Fruit fly (Drosophila melanogaster) whole organism, embryonic: ENCODE measurements around the gene CG34451.

Experiments used
- B-H2 ChIP-seq: fragments of 200-800 bp; sonication (Bioruptor generic); optimal IDR thresholded peaks from 2 replicates; lab custom pipeline; 2018; ENCODE audit warnings: missing biosample characterization, mild to moderate bottlenecking, missing genetic modification characterization
- Blimp-1 ChIP-seq: fragments of 200-800 bp; sonication (Bioruptor generic); optimal IDR thresholded peaks from 3 replicates; lab custom pipeline; 2018; ENCODE audit warnings: missing biosample characterization, missing genetic modification characterization, mild to moderate bottlenecking, moderate library complexity, missing genetic modification reagents
- CG10431 ChIP-seq: fragments of 200-800 bp; sonication (Bioruptor generic); optimal IDR thresholded peaks from 3 replicates; lab custom pipeline; 2018; ENCODE audit warnings: missing biosample characterization, mild to moderate bottlenecking, missing genetic modification characterization
- CG10462 ChIP-seq: fragments of 200-800 bp; sonication (Bioruptor generic); optimal IDR thresholded peaks from 2 replicates; lab custom pipeline; 2016; ENCODE audit warnings: missing biosample characterization, missing genetic modification characterization
- CG11504 ChIP-seq: fragments of 200-800 bp; sonication (Bioruptor generic); optimal IDR thresholded peaks from 3 replicates; lab custom pipeline; 2019; ENCODE audit warnings: missing biosample characterization, mild to moderate bottlenecking, missing genetic modification characterization, moderate library complexity
- CG11560 ChIP-seq: fragments of 200-800 bp; sonication (Bioruptor generic); IDR thresholded peaks from 3 replicates; pipeline ENCODE4 v1.3.6; 2022; ENCODE audit warnings: missing biosample characterization, missing genetic modification characterization
- CG13424 ChIP-seq: fragments of 200-800 bp; sonication (Bioruptor generic); optimal IDR thresholded peaks from 2 replicates; lab custom pipeline; 2019; ENCODE audit warnings: missing biosample characterization, mild to moderate bottlenecking, missing genetic modification characterization, moderate library complexity
- CG14014 ChIP-seq: fragments of 200-800 bp; sonication (Bioruptor generic); IDR thresholded peaks from 2 replicates; pipeline ENCODE4 v1.3.6; 2022; ENCODE audit warnings: missing biosample characterization, missing genetic modification characterization
- CG1792 ChIP-seq: fragments of 200-800 bp; sonication (Bioruptor generic); optimal IDR thresholded peaks from 2 replicates; lab custom pipeline; 2016; ENCODE audit warnings: missing biosample characterization, missing genetic modification characterization
- CG2678 ChIP-seq: fragments of 200-800 bp; sonication (Bioruptor generic); optimal IDR thresholded peaks from 3 replicates; lab custom pipeline; 2019; ENCODE audit warnings: missing biosample characterization, mild to moderate bottlenecking, missing genetic modification characterization, moderate library complexity
- CG2712 ChIP-seq: fragments of 200-800 bp; optimal IDR thresholded peaks from 3 replicates; lab custom pipeline; 2019; ENCODE audit warnings: missing biosample characterization, mild to moderate bottlenecking, missing genetic modification characterization, moderate library complexity
- CG2875 ChIP-seq: fragments of 200-800 bp; sonication (Bioruptor generic); optimal IDR thresholded peaks from 2 replicates; lab custom pipeline; 2017; ENCODE audit warnings: missing biosample characterization, mild to moderate bottlenecking, missing genetic modification characterization, missing genetic modification reagents
- CG42726 ChIP-seq: fragments of 200-800 bp; sonication (Bioruptor generic); IDR thresholded peaks from 2 replicates; pipeline ENCODE4 v1.3.6; 2022; ENCODE audit warnings: missing biosample characterization, missing genetic modification characterization; ENCODE audit not compliant: partially characterized antibody
- CG5953 ChIP-seq: fragments of 200-800 bp; sonication (Bioruptor generic); IDR thresholded peaks from 2 replicates; pipeline ENCODE4 v1.3.6; 2022; ENCODE audit warnings: missing biosample characterization, missing genetic modification characterization
- CG6654 ChIP-seq: fragments of 200-800 bp; sonication (Bioruptor generic); optimal IDR thresholded peaks from 2 replicates; lab custom pipeline; 2017; ENCODE audit warnings: missing biosample characterization, mild to moderate bottlenecking, missing genetic modification characterization
- CG6813 ChIP-seq: fragments of 200-800 bp; sonication (Bioruptor generic); optimal IDR thresholded peaks from 2 replicates; lab custom pipeline; 2017; ENCODE audit warnings: missing biosample characterization, missing genetic modification characterization, mild to moderate bottlenecking, moderate library complexity, missing genetic modification reagents
- CG7556 ChIP-seq: fragments of 200-800 bp; sonication (Bioruptor generic); optimal IDR thresholded peaks from 2 replicates; lab custom pipeline; 2017; ENCODE audit warnings: missing biosample characterization, mild to moderate bottlenecking, missing genetic modification characterization
- CG8281 ChIP-seq: fragments of 200-800 bp; sonication (Bioruptor generic); optimal IDR thresholded peaks from 2 replicates; lab custom pipeline; 2018; ENCODE audit warnings: missing biosample characterization, mild to moderate bottlenecking, missing genetic modification characterization, moderate library complexity
- CG8290 ChIP-seq, 3 experiments: fragments of 200-800 bp; sonication (Bioruptor generic); optimal IDR thresholded peaks; 2 replicates each; lab custom pipeline; 2016 to 2019; ENCODE audit warnings: missing biosample characterization in 3 of 3, missing genetic modification characterization in 3 of 3, mild to moderate bottlenecking in 2 of 3, moderate library complexity in 1 of 3
- CG8478 ChIP-seq: fragments of >200 bp; optimal IDR thresholded peaks from 2 replicates; lab custom pipeline; 2018
- CG8765 ChIP-seq: fragments of 200-800 bp; sonication (Bioruptor generic); IDR thresholded peaks from 2 replicates; pipeline ENCODE4 v1.3.6; 2022; ENCODE audit warnings: missing biosample characterization, missing genetic modification characterization
- CG9437 ChIP-seq: fragments of 200-800 bp; sonication (Bioruptor generic); optimal IDR thresholded peaks from 2 replicates; lab custom pipeline; 2018; ENCODE audit warnings: missing biosample characterization, mild to moderate bottlenecking, missing genetic modification characterization
- D19A ChIP-seq: fragments of 200-800 bp; optimal IDR thresholded peaks from 3 replicates; lab custom pipeline; 2019; ENCODE audit warnings: missing biosample characterization, mild to moderate bottlenecking, missing genetic modification characterization, moderate library complexity
- Dek ChIP-seq: fragments of 200-800 bp; sonication (Bioruptor generic); optimal IDR thresholded peaks from 3 replicates; lab custom pipeline; 2019; ENCODE audit warnings: missing biosample characterization, mild to moderate bottlenecking, missing genetic modification characterization, moderate library complexity
- Drgx ChIP-seq: fragments of 200-800 bp; sonication (Bioruptor generic); IDR thresholded peaks from 2 replicates; pipeline ENCODE4 v1.3.6; 2022; ENCODE audit warnings: missing biosample characterization, missing genetic modification characterization
- HHEX ChIP-seq: fragments of 200-800 bp; sonication (Bioruptor generic); optimal IDR thresholded peaks from 3 replicates; lab custom pipeline; 2017; ENCODE audit warnings: missing biosample characterization, mild to moderate bottlenecking, missing genetic modification characterization, missing genetic modification reagents
- Nf-YA ChIP-seq: fragments of 200-800 bp; sonication (Bioruptor generic); IDR thresholded peaks from 2 replicates; pipeline ENCODE4 v1.3.6; 2022; ENCODE audit warnings: missing biosample characterization, missing genetic modification characterization
- Optix ChIP-seq: fragments of 200-800 bp; sonication (Bioruptor generic); IDR thresholded peaks from 3 replicates; pipeline ENCODE4 v1.3.6; 2022; ENCODE audit warnings: missing biosample characterization, missing genetic modification characterization
- PHDP ChIP-seq: fragments of 200-800 bp; sonication (Bioruptor generic); optimal IDR thresholded peaks from 3 replicates; lab custom pipeline; 2018; ENCODE audit warnings: missing biosample characterization, mild to moderate bottlenecking, missing genetic modification characterization, moderate library complexity
- Sox102F ChIP-seq: fragments of 200-800 bp; sonication (Bioruptor generic); optimal IDR thresholded peaks from 2 replicates; lab custom pipeline; 2018; ENCODE audit warnings: missing biosample characterization, mild to moderate bottlenecking, missing genetic modification characterization, moderate library complexity
- Vsx1 ChIP-seq: fragments of 200-800 bp; sonication (Bioruptor generic); optimal IDR thresholded peaks from 2 replicates; lab custom pipeline; 2017; ENCODE audit warnings: missing biosample characterization, mild to moderate bottlenecking, missing genetic modification characterization, missing genetic modification reagents
- bsh ChIP-seq, 2 experiments: fragments of 200-800 bp; sonication (Bioruptor generic); optimal IDR thresholded peaks; 2 replicates each; lab custom pipeline; 2017 to 2018; ENCODE audit warnings: mild to moderate bottlenecking in 2 of 2, missing biosample characterization in 2 of 2, missing genetic modification characterization in 2 of 2, moderate library complexity in 1 of 2
- dmrt11E ChIP-seq: fragments of 200-800 bp; sonication (Bioruptor generic); optimal IDR thresholded peaks from 3 replicates; lab custom pipeline; 2018; ENCODE audit warnings: missing biosample characterization, mild to moderate bottlenecking, missing genetic modification characterization, moderate library complexity
- eve ChIP-seq, 2 experiments: fragments of >200 bp; optimal IDR thresholded peaks; 2 replicates each; lab custom pipeline; 2017; ENCODE audit warnings: missing biosample characterization in 2 of 2, missing genetic modification characterization in 2 of 2
- exex ChIP-seq: fragments of 200-800 bp; sonication (Bioruptor generic); optimal IDR thresholded peaks from 4 replicates; lab custom pipeline; 2018; ENCODE audit warnings: missing biosample characterization, mild to moderate bottlenecking, missing genetic modification characterization, moderate library complexity
- gcm ChIP-seq: fragments of 200-800 bp; sonication (Bioruptor generic); optimal IDR thresholded peaks from 2 replicates; lab custom pipeline; 2019; ENCODE audit warnings: missing biosample characterization, mild to moderate bottlenecking, missing genetic modification characterization, moderate library complexity
- gem ChIP-seq: fragments of 200-800 bp; sonication (Bioruptor generic); optimal IDR thresholded peaks from 2 replicates; lab custom pipeline; 2019; ENCODE audit warnings: missing biosample characterization, mild to moderate bottlenecking, missing genetic modification characterization, moderate library complexity
- grn ChIP-seq: fragments of 200-800 bp; sonication (Bioruptor generic); optimal IDR thresholded peaks from 3 replicates; lab custom pipeline; 2017; ENCODE audit warnings: missing biosample characterization, missing genetic modification characterization
- kah ChIP-seq: fragments of 200-800 bp; sonication (Bioruptor generic); optimal IDR thresholded peaks from 2 replicates; lab custom pipeline; 2018; ENCODE audit warnings: missing biosample characterization, mild to moderate bottlenecking, missing genetic modification characterization
- kay ChIP-seq: fragments of 200-800 bp; sonication (Bioruptor generic); optimal IDR thresholded peaks from 2 replicates; lab custom pipeline; 2016; ENCODE audit warnings: missing biosample characterization, missing genetic modification characterization
- lov ChIP-seq, 2 experiments: fragments of 200-800 bp in 1 of 2; fragments of >200 bp in 1 of 2; sonication (Bioruptor generic) in 1 of 2; IDR thresholded peaks in 1 of 2; optimal IDR thresholded peaks in 1 of 2; 2 replicates in 1 of 2; 3 replicates in 1 of 2; pipeline versions ENCODE4 v1.3.6 to Lab custom; 2017 to 2022; ENCODE audit warnings: missing biosample characterization in 1 of 2, missing genetic modification characterization in 1 of 2
- mirr ChIP-seq: fragments of 200-800 bp; sonication (Bioruptor generic); optimal IDR thresholded peaks from 3 replicates; lab custom pipeline; 2018; ENCODE audit warnings: missing biosample characterization, mild to moderate bottlenecking, missing genetic modification characterization
- phol ChIP-seq: fragments of 200-800 bp; sonication (Bioruptor generic); optimal IDR thresholded peaks from 3 replicates; lab custom pipeline; 2018; ENCODE audit warnings: missing biosample characterization, mild to moderate bottlenecking, missing genetic modification characterization, moderate library complexity
- slbo ChIP-seq: fragments of 200-800 bp; sonication (Bioruptor generic); IDR thresholded peaks from 2 replicates; pipeline ENCODE4 v1.3.6; 2022; ENCODE audit warnings: missing biosample characterization, missing genetic modification characterization
- so ChIP-seq: fragments of 200-800 bp; sonication (Bioruptor generic); IDR thresholded peaks from 3 replicates; pipeline ENCODE4 v1.3.6; 2022; ENCODE audit warnings: missing biosample characterization, missing genetic modification characterization
- unpg ChIP-seq: fragments of 200-800 bp; sonication (Bioruptor generic); optimal IDR thresholded peaks from 3 replicates; lab custom pipeline; 2018; ENCODE audit warnings: missing biosample characterization, mild to moderate bottlenecking, missing genetic modification characterization, moderate library complexity
- zfh1 ChIP-seq: fragments of 200-800 bp; sonication (Bioruptor generic); IDR thresholded peaks from 3 replicates; pipeline ENCODE4 v1.3.6; 2022; ENCODE audit warnings: missing biosample characterization, missing genetic modification characterization

CG34451 gene

dm6 chr3L:15708579-15708978 is 16.7 kb upstream of the CG34451 start:
- TF ChIP-seq phol (peak; percentile 14), CG6813 (no peak), Drgx (peak; percentile 59; the same call in 1 of the 2 replicates), Sox102F (GFP tag; lab: Kevin White, UChicago) (peak; percentile 9), gem (tag; lab: Kevin White, UChicago) (peak; percentile 25), CG11504 (tag; lab: Kevin White, UChicago) (peak; percentile 42), Blimp-1 (peak; percentile 4), CG2678 (tag; lab: Kevin White, UChicago) (peak; percentile 35), CG8765 (GFP tag; lab: Robert Waterston, UW) (no peak), CG7556 (peak; percentile 2), kay (no peak), CG2712 (tag; lab: Kevin White, UChicago) (peak; percentile 3), D19A (tag; lab: Kevin White, UChicago) (peak; percentile 10)

DNA sequence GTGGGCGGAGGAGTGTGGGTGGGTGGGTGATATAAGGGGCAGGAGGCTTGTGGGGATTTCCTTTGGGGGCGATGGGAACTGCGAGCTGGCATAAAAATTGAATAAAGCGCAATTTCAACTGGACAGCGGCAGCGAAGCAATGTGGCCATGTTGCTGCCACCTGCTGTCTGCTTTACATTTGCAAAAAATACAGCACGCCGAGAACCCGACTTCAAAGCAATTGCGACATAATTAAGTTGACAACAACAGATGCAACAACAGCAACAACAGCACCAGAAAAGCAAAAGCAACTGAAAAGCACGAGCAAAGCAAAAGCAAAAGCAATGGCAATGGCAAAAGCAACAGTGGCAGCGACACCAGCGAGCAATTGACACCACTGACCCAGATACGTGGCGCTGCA is 16.3 kb upstream of the CG34451 start:
- 0 out of 3 replicates have a peak, but pooled peaks have one; percentile 48 for TF ChIP-seq zfh1
- TF ChIP-seq lov (optimal IDR thresholded peaks at IDR 0.05; lab: Kevin White, UChicago), result no peak
- 0 out of 3 replicates have a peak, but pooled peaks have one; percentile 55 for TF ChIP-seq lov (GFP tag; IDR thresholded peaks at IDR 0.05; lab: Robert Waterston, UW)
- no peak for TF ChIP-seq CG13424 (tag; lab: Kevin White, UChicago)
- 0 out of 3 replicates have a peak, but pooled peaks have one; percentile 11 for TF ChIP-seq CG11560 (tag; lab: Robert Waterston, UW)
- TF ChIP-seq CG5953 (GFP tag; lab: Robert Waterston, UW), result 0 out of 2 replicates have a peak, but pooled peaks have one; percentile 22
- TF ChIP-seq, all 482 proteins: peak for 4

DNA sequence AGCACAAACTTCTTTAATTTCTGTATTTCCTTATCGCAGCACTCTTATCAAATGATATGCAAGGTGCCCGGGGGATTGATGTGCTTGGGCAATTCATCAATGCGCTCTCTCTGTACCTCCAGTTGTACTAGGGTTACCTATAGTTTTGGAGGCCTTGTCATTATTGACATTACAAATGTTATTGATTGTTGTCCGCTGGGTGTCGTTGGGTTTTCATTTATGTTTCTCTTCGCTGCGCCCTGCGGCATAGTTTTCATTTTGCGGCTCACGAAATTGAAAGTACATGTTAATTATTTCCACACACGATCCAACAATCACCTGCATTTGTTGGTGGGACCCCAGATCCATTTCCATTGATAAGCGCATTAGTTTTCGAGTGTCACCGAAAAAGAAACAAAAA is 14.3 kb upstream of the CG34451 start:
- TF ChIP-seq Dek (tag; lab: Kevin White, UChicago), result no peak
- no peak for TF ChIP-seq CG9437 (GFP tag; lab: Kevin White, UChicago)
- TF ChIP-seq slbo, result no peak
- TF ChIP-seq kah (GFP tag; lab: Kevin White, UChicago), result no peak
- no peak for TF ChIP-seq CG2875 (GFP tag; lab: Kevin White, UChicago)
- peak; percentile 6 for TF ChIP-seq dmrt11E
- TF ChIP-seq Nf-YA (GFP tag; lab: Robert Waterston, UW), result no peak
- TF ChIP-seq PHDP (tag; lab: Kevin White, UChicago), result no peak
- TF ChIP-seq CG8478 (lab: Kevin White, UChicago), result no peak
- no peak for TF ChIP-seq CG8290 (GFP tag; optimal IDR thresholded peaks at IDR 0.05; lab: Kevin White, UChicago)
- TF ChIP-seq CG8290 (tag; optimal IDR thresholded peaks at IDR 0.05; lab: Kevin White, UChicago), result peak in 1 of 2 experiments; percentile 7
- no peak for TF ChIP-seq HHEX (GFP tag; lab: Kevin White, UChicago)
- peak; percentile 54 for TF ChIP-seq CG10431 (GFP tag; lab: Kevin White, UChicago)
- peak; percentile 61 for TF ChIP-seq grn (GFP tag; lab: Kevin White, UChicago)
- no peak for TF ChIP-seq CG6654 (GFP tag; lab: Kevin White, UChicago)
- TF ChIP-seq CG14014 (GFP tag; lab: Robert Waterston, UW), result no peak
- no peak for TF ChIP-seq B-H2 (GFP tag; lab: Kevin White, UChicago)
- TF ChIP-seq so (GFP tag; lab: Robert Waterston, UW), result no peak
- no peak for TF ChIP-seq gcm
- peak; percentile 9 for TF ChIP-seq exex (tag; lab: Kevin White, UChicago)
- TF ChIP-seq CG1792 (GFP tag; lab: Kevin White, UChicago), result no peak
- TF ChIP-seq CG10462 (GFP tag; lab: Kevin White, UChicago), result no peak
- TF ChIP-seq CG8281 (tag; lab: Kevin White, UChicago), result peak; percentile 68
- TF ChIP-seq eve (GFP tag; optimal IDR thresholded peaks at IDR 0.05; lab: Kevin White, UChicago), result peak in 1 of 2 experiments; percentile 38
- no peak for TF ChIP-seq CG42726
- TF ChIP-seq Optix (GFP tag; lab: Robert Waterston, UW), result no peak
- TF ChIP-seq unpg (GFP tag; lab: Kevin White, UChicago), result peak; percentile 5
- peak; percentile 26 for TF ChIP-seq Vsx1
- no peak for TF ChIP-seq mirr
- TF ChIP-seq bsh (GFP tag; optimal IDR thresholded peaks at IDR 0.05; lab: Kevin White, UChicago), result peak in 1 of 2 experiments; percentile 23
